Fruit fly (Drosophila melanogaster) whole organism, pupa: Measurements from ENCODE around the gene cv-c.

Experiments used
- CG10348 ChIP-seq: fragments of 200-800 bp; sonication (Bioruptor generic); IDR thresholded peaks from 2 replicates; pipeline ENCODE4 v1.3.6; 2022; ENCODE audit warnings: missing biosample characterization, missing genetic modification characterization
- CG13204 ChIP-seq: fragments of 200-800 bp; sonication (Bioruptor generic); optimal IDR thresholded peaks from 2 replicates; lab custom pipeline; 2018; ENCODE audit warnings: missing biosample characterization, mild to moderate bottlenecking, missing genetic modification characterization, moderate library complexity
- CG15710 ChIP-seq: fragments of 200-800 bp; sonication (Bioruptor generic); optimal IDR thresholded peaks from 2 replicates; lab custom pipeline; 2018; ENCODE audit warnings: missing biosample characterization, mild to moderate bottlenecking, missing genetic modification characterization, moderate library complexity
- CG17806 ChIP-seq: fragments of 200-800 bp; sonication (Bioruptor generic); optimal IDR thresholded peaks from 2 replicates; lab custom pipeline; 2018; ENCODE audit warnings: missing biosample characterization, mild to moderate bottlenecking, missing genetic modification characterization, moderate library complexity
- CG32121 ChIP-seq: fragments of 200-800 bp; sonication (Bioruptor generic); IDR thresholded peaks from 2 replicates; pipeline ENCODE4 v1.3.6; 2022; ENCODE audit warnings: missing biosample characterization, missing genetic modification characterization
- CG8159 ChIP-seq: fragments of 200-800 bp; sonication (Bioruptor generic); optimal IDR thresholded peaks from 3 replicates; lab custom pipeline; 2018; ENCODE audit warnings: missing biosample characterization, mild to moderate bottlenecking, missing genetic modification characterization, moderate library complexity
- CG8301 ChIP-seq: fragments of 200-800 bp; sonication (Bioruptor generic); optimal IDR thresholded peaks from 2 replicates; lab custom pipeline; 2018; ENCODE audit warnings: missing biosample characterization, mild to moderate bottlenecking, missing genetic modification characterization
- CG9948 ChIP-seq: fragments of 200-800 bp; sonication (Bioruptor generic); optimal IDR thresholded peaks from 2 replicates; lab custom pipeline; 2018; ENCODE audit warnings: missing biosample characterization, mild to moderate bottlenecking, missing genetic modification characterization, moderate library complexity
- D1 ChIP-seq: fragments of 200-800 bp; sonication (Bioruptor generic); optimal IDR thresholded peaks from 2 replicates; lab custom pipeline; 2018; ENCODE audit warnings: missing biosample characterization, mild to moderate bottlenecking, missing genetic modification characterization, moderate library complexity
- EcR ChIP-seq: fragments of 200-800 bp; sonication (Bioruptor generic); optimal IDR thresholded peaks from 3 replicates; lab custom pipeline; 2019; ENCODE audit warnings: missing biosample characterization, missing genetic modification characterization, mild to moderate bottlenecking, moderate library complexity, missing genetic modification reagents
- Pif1A ChIP-seq: fragments of 200-800 bp; sonication (Bioruptor generic); optimal IDR thresholded peaks from 3 replicates; lab custom pipeline; 2016; ENCODE audit warnings: missing biosample characterization, missing genetic modification characterization
- Pif1B ChIP-seq: fragments of 200-800 bp; sonication (Bioruptor generic); optimal IDR thresholded peaks from 3 replicates; lab custom pipeline; 2016; ENCODE audit warnings: missing biosample characterization, missing genetic modification characterization
- gl ChIP-seq: fragments of 200-800 bp; sonication (Bioruptor generic); optimal IDR thresholded peaks from 2 replicates; lab custom pipeline; 2018; ENCODE audit warnings: missing biosample characterization, mild to moderate bottlenecking, missing genetic modification characterization

- no peak for TF ChIP-seq CG8159 (tag; lab: Kevin White, UChicago)
- no peak for TF ChIP-seq CG15710 (tag; lab: Kevin White, UChicago)
- no peak for TF ChIP-seq CG9948 (tag; lab: Kevin White, UChicago)
- TF ChIP-seq gl (tag; lab: Kevin White, UChicago) = no peak
- TF ChIP-seq CG8301 (tag; lab: Kevin White, UChicago) = peak; percentile 44
- no peak for TF ChIP-seq EcR (GFP tag; lab: Kevin White, UChicago)
- no peak for TF ChIP-seq CG13204 (GFP tag; lab: Kevin White, UChicago)
- no peak for TF ChIP-seq CG17806 (tag; lab: Kevin White, UChicago)
- no peak for TF ChIP-seq D1 (tag; lab: Kevin White, UChicago)
- no peak for TF ChIP-seq CG10348 (GFP tag; lab: Robert Waterston, UW)
- TF ChIP-seq Pif1A (GFP tag; lab: Kevin White, UChicago) = no peak
- TF ChIP-seq Pif1B = no peak
- TF ChIP-seq CG32121 (GFP tag; lab: Robert Waterston, UW) = no peak
These were observed 23.6 kb upstream of the cv-c start for dm6 chr3R:14505120-14505519.
